Worm (Caenorhabditis elegans): ENCODE data around the gene lgc-23.

ce11 chrX:12106004-12106403, 41.0 kb downstream of the lgc-23 start:
- TF ChIP-seq lsy-2 (tag; optimal IDR thresholded peaks at IDR 0.05): peak; percentile 31
- TF ChIP-seq elt-3 (tag; optimal IDR thresholded peaks at IDR 0.05): peak; percentile 3
- peak; percentile 95 for TF ChIP-seq sem-2 (GFP tag; optimal IDR thresholded peaks at IDR 0.05)
- no peak for TF ChIP-seq elt-1 (tag; optimal IDR thresholded peaks at IDR 0.05; ENCODE audit: borderline replicate concordance, insufficient read depth)
- peak; percentile 91 for TF ChIP-seq flh-1 (GFP tag; optimal IDR thresholded peaks at IDR 0.05)
- peak; percentile 70 for TF ChIP-seq nhr-12 (tag; optimal IDR thresholded peaks at IDR 0.05)

All from whole organism, mixed stage, embryonic.